Worm (Caenorhabditis elegans) whole organism, L2 larva: ENCODE results near the gene ZK177.1.

Experiments
- F13H6.1 ChIP-seq: sonication (generic microtip); optimal IDR thresholded peaks from 2 replicates; lab custom pipeline; 2016; ENCODE audit warnings: missing genetic modification characterization, missing compliant biosample characterization
- egl-27 ChIP-seq: sonication (generic microtip); optimal IDR thresholded peaks from 3 replicates; lab custom pipeline; 2017; ENCODE audit warnings: missing biosample characterization, missing genetic modification reagents, missing genetic modification characterization
- elt-3 ChIP-seq: sonication (generic microtip); optimal IDR thresholded peaks from 2 replicates; lab custom pipeline; 2017; ENCODE audit warnings: missing biosample characterization, missing genetic modification characterization
- lin-13 ChIP-seq: fragments of 150-350 bp; optimal IDR thresholded peaks from 2 replicates; lab custom pipeline; 2014; ENCODE audit warnings: missing biosample characterization, missing genetic modification reagents, missing genetic modification characterization
- nhr-12 ChIP-seq: fragments of 150-350 bp; optimal IDR thresholded peaks from 2 replicates; lab custom pipeline; 2014; ENCODE audit warnings: missing biosample characterization, missing genetic modification characterization
- nhr-23 ChIP-seq: fragments of 150-350 bp; optimal IDR thresholded peaks from 2 replicates; lab custom pipeline; 2014; ENCODE audit warnings: missing biosample characterization, missing genetic modification reagents, missing genetic modification characterization
- nhr-25 ChIP-seq: fragments of 150-350 bp; sonication (generic microtip); optimal IDR thresholded peaks from 3 replicates; lab custom pipeline; 2014; ENCODE audit warnings: missing biosample characterization, missing genetic modification characterization
- sem-4 ChIP-seq: fragments of 150-350 bp; optimal IDR thresholded peaks from 2 replicates; lab custom pipeline; 2014; ENCODE audit warnings: missing biosample characterization, missing genetic modification reagents, missing genetic modification characterization
- skn-1 ChIP-seq: sonication (generic microtip); optimal IDR thresholded peaks from 2 replicates; lab custom pipeline; 2017; ENCODE audit warnings: missing biosample characterization, missing genetic modification characterization
- unc-39 ChIP-seq: fragments of 150-350 bp; optimal IDR thresholded peaks from 2 replicates; lab custom pipeline; 2014; ENCODE audit warnings: missing biosample characterization, missing genetic modification characterization
- zag-1 ChIP-seq: fragments of 150-350 bp; optimal IDR thresholded peaks from 2 replicates; lab custom pipeline; 2014; ENCODE audit warnings: missing biosample characterization, missing genetic modification characterization

DNA sequence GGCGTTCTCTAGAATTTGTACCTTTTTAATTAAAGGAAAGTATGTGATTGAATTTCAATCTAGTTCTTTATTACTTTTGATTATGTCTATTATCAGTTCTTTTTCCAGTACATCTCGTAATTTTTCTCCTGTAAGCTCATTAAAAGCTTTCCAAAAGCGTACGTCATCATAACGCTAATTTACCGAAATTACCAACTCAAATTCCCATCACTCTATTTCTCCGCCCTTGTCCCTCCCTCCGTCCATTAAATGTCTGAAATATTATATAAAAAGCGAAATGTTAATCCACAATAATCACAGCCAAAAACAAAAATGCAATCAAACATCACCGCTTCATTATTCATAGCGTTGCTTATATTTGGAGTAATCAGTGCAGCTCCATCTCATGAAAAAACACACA lies 26.4 kb downstream of the ZK177.1 start, which contains the start of gene ins-12:
- TF ChIP-seq sem-4 (tag; lab: Kevin White, UChicago) (no peak), nhr-25 (tag; lab: Kevin White, UChicago) (no peak), elt-3 (tag; lab: Kevin White, UChicago) (no peak), egl-27 (tag; lab: Kevin White, UChicago) (no peak), lin-13 (no peak), nhr-23 (no peak), unc-39 (tag; lab: Kevin White, UChicago) (no peak), zag-1 (tag; lab: Kevin White, UChicago) (no peak), skn-1 (tag; lab: Kevin White, UChicago) (no peak), nhr-12 (no peak), F13H6.1 (tag; lab: Kevin White, UChicago) (no peak)
